Worm (Caenorhabditis elegans) whole organism, L1 larva: ENCODE results near the gene C35D10.8.
A peak's percentile ranks its signal among the peaks of the same experiment; 100 is the strongest.

ENCODE experiments used
- C34B4.2 ChIP-seq: sonication (generic microtip); optimal IDR thresholded peaks from 2 replicates; lab custom pipeline; 2017; ENCODE audit warnings: mild to moderate bottlenecking, missing genetic modification characterization, missing compliant biosample characterization
- F16B12.6 ChIP-seq: fragments of 150-350 bp; optimal IDR thresholded peaks from 2 replicates; lab custom pipeline; 2014; ENCODE audit warnings: missing biosample characterization, missing genetic modification characterization
- alr-1 ChIP-seq: fragments of 200-800 bp; sonication (Bioruptor generic); optimal IDR thresholded peaks from 2 replicates; lab custom pipeline; 2018; ENCODE audit warnings: borderline replicate concordance, mild to moderate bottlenecking, missing genetic modification characterization, missing compliant biosample characterization
- aly-2 ChIP-seq: fragments of 150-350 bp; optimal IDR thresholded peaks from 2 replicates; lab custom pipeline; 2014; ENCODE audit warnings: missing biosample characterization, missing genetic modification characterization
- ama-1 ChIP-seq: fragments of 150-350 bp; optimal IDR thresholded peaks from 2 replicates; lab custom pipeline; 2014
- ceh-63 ChIP-seq: fragments of 200-800 bp; sonication (Bioruptor generic); optimal IDR thresholded peaks from 2 replicates; lab custom pipeline; 2018; ENCODE audit warnings: mild to moderate bottlenecking, missing genetic modification characterization, missing compliant biosample characterization
- ceh-8 ChIP-seq: fragments of 200-800 bp; sonication (Bioruptor generic); optimal IDR thresholded peaks from 2 replicates; lab custom pipeline; 2018; ENCODE audit warnings: mild to moderate bottlenecking, missing genetic modification characterization, moderate library complexity, missing compliant biosample characterization
- ceh-82 ChIP-seq, 3 experiments: fragments of 150-350 bp in 1 of 3; sonication (generic microtip) in 2 of 3; optimal IDR thresholded peaks; 2 replicates each; lab custom pipeline; 2014 to 2017; ENCODE audit warnings: missing biosample characterization in 3 of 3, missing genetic modification characterization in 3 of 3
- ceh-88 ChIP-seq: fragments of 200-800 bp; sonication (Bioruptor generic); IDR thresholded peaks from 2 replicates; pipeline ENCODE4 v1.3.6; 2022; ENCODE audit warnings: missing genetic modification characterization, missing compliant biosample characterization
- ceh-90 ChIP-seq: sonication (generic microtip); optimal IDR thresholded peaks from 2 replicates; lab custom pipeline; 2016; ENCODE audit warnings: missing genetic modification characterization, missing compliant biosample characterization
- ces-1 ChIP-seq: fragments of 150-350 bp; optimal IDR thresholded peaks from 2 replicates; lab custom pipeline; 2014; ENCODE audit warnings: missing biosample characterization, missing genetic modification reagents, missing genetic modification characterization
- efl-3 ChIP-seq: fragments of 200-800 bp; sonication (Bioruptor generic); optimal IDR thresholded peaks from 2 replicates; lab custom pipeline; 2018; ENCODE audit warnings: mild to moderate bottlenecking, missing genetic modification characterization, missing compliant biosample characterization
- egl-13 ChIP-seq: sonication (generic microtip); optimal IDR thresholded peaks from 2 replicates; lab custom pipeline; 2016; ENCODE audit warnings: missing genotype, missing genetic modification reagents, missing genetic modification characterization, missing compliant biosample characterization
- elt-3 ChIP-seq, 6 experiments: fragments of 150-350 bp in 1 of 6; sonication (generic microtip); optimal IDR thresholded peaks; 2 replicates each; lab custom pipeline; 2017 to 2018; ENCODE audit warnings: missing biosample characterization in 6 of 6, missing genetic modification characterization in 6 of 6, inconsistent platforms in 1 of 6
- ets-5 ChIP-seq: fragments of 200-800 bp; sonication (Bioruptor generic); IDR thresholded peaks from 2 replicates; pipeline ENCODE4 v1.3.6; 2022; ENCODE audit warnings: missing genetic modification characterization, missing compliant biosample characterization
- fkh-10 ChIP-seq: sonication (generic microtip); optimal IDR thresholded peaks from 2 replicates; lab custom pipeline; 2017; ENCODE audit warnings: missing biosample characterization, missing genetic modification reagents, missing genetic modification characterization
- fos-1 ChIP-seq: fragments of 150-350 bp; optimal IDR thresholded peaks from 2 replicates; lab custom pipeline; 2014; ENCODE audit warnings: missing biosample characterization, missing genetic modification characterization
- grh-1 ChIP-seq: fragments of 200-800 bp; sonication (Bioruptor generic); IDR thresholded peaks from 2 replicates; pipeline ENCODE4 v1.3.6; 2022; ENCODE audit warnings: missing genetic modification reagents, missing genetic modification characterization, missing compliant biosample characterization
- hlh-17 ChIP-seq: fragments of 200-800 bp; sonication (Bioruptor generic); optimal IDR thresholded peaks from 2 replicates; lab custom pipeline; 2018; ENCODE audit warnings: missing genetic modification characterization, mild to moderate bottlenecking, missing compliant biosample characterization, moderate library complexity, borderline replicate concordance
- hlh-4 ChIP-seq: sonication (generic microtip); optimal IDR thresholded peaks from 2 replicates; lab custom pipeline; 2016; ENCODE audit warnings: mild to moderate bottlenecking, missing genetic modification characterization, missing compliant biosample characterization
- hpl-2 ChIP-seq: fragments of 150-350 bp; optimal IDR thresholded peaks from 2 replicates; lab custom pipeline; 2014; ENCODE audit warnings: missing biosample characterization, missing genetic modification reagents, missing genetic modification characterization
- isw-1 ChIP-seq: fragments of 200-800 bp; sonication (Bioruptor generic); IDR thresholded peaks from 2 replicates; pipeline ENCODE4 v1.3.6; 2022; ENCODE audit warnings: missing genetic modification characterization, missing compliant biosample characterization
- lin-15B ChIP-seq: fragments of 150-350 bp; sonication (generic microtip); optimal IDR thresholded peaks from 3 replicates; lab custom pipeline; 2014; ENCODE audit warnings: missing biosample characterization, missing genetic modification characterization
- lin-35 ChIP-seq, 2 experiments: fragments of 150-350 bp; optimal IDR thresholded peaks; 2 replicates each; lab custom pipeline; 2014; ENCODE audit warnings: missing biosample characterization in 2 of 2, missing genetic modification characterization in 2 of 2, missing genetic modification reagents in 2 of 2
- lir-3 ChIP-seq: sonication (generic microtip); optimal IDR thresholded peaks from 2 replicates; lab custom pipeline; 2016; ENCODE audit warnings: mild to moderate bottlenecking, missing genetic modification characterization, moderate library complexity, missing compliant biosample characterization; ENCODE audit not compliant: poor library complexity
- lsy-2 ChIP-seq, 2 experiments: fragments of 150-350 bp; optimal IDR thresholded peaks; 2 replicates each; lab custom pipeline; 2014; ENCODE audit warnings: missing biosample characterization in 2 of 2, missing genetic modification characterization in 2 of 2
- mef-2 ChIP-seq: fragments of 150-350 bp; optimal IDR thresholded peaks from 2 replicates; lab custom pipeline; 2014; ENCODE audit warnings: missing biosample characterization, missing genetic modification characterization
- mep-1 ChIP-seq: fragments of 150-350 bp; optimal IDR thresholded peaks from 2 replicates; lab custom pipeline; 2014; ENCODE audit warnings: missing biosample characterization, missing genetic modification characterization
- nhr-11 ChIP-seq: fragments of 150-350 bp; optimal IDR thresholded peaks from 2 replicates; lab custom pipeline; 2014; ENCODE audit warnings: missing biosample characterization, missing genetic modification characterization
- nhr-12 ChIP-seq: sonication (generic microtip); optimal IDR thresholded peaks from 2 replicates; lab custom pipeline; 2017; ENCODE audit warnings: missing biosample characterization, missing genetic modification characterization
- nhr-237 ChIP-seq: fragments of 150-350 bp; optimal IDR thresholded peaks from 2 replicates; lab custom pipeline; 2014; ENCODE audit warnings: missing biosample characterization, missing genetic modification characterization
- nhr-28 ChIP-seq: fragments of 150-350 bp; optimal IDR thresholded peaks from 2 replicates; lab custom pipeline; 2014; ENCODE audit warnings: missing biosample characterization, missing genetic modification characterization
- nhr-47 ChIP-seq: sonication (generic microtip); optimal IDR thresholded peaks from 2 replicates; lab custom pipeline; 2016; ENCODE audit warnings: mild to moderate bottlenecking, missing genetic modification characterization, moderate library complexity, missing compliant biosample characterization
- nhr-71 ChIP-seq: sonication (generic microtip); optimal IDR thresholded peaks from 2 replicates; lab custom pipeline; 2016; ENCODE audit warnings: mild to moderate bottlenecking, missing genetic modification characterization, moderate library complexity, missing compliant biosample characterization
- nhr-76 ChIP-seq: sonication (generic microtip); optimal IDR thresholded peaks from 2 replicates; lab custom pipeline; 2017; ENCODE audit warnings: missing biosample characterization, missing genetic modification characterization
- nhr-77 ChIP-seq: fragments of 150-350 bp; optimal IDR thresholded peaks from 2 replicates; lab custom pipeline; 2014; ENCODE audit warnings: missing biosample characterization, missing genetic modification characterization
- nhr-85 ChIP-seq: sonication (generic microtip); peaks from one replicate; lab custom pipeline; 2016; ENCODE audit warnings: missing genetic modification characterization, inconsistent platforms, missing compliant biosample characterization
- nhr-90 ChIP-seq: sonication (generic microtip); optimal IDR thresholded peaks from 2 replicates; lab custom pipeline; 2016; ENCODE audit warnings: mild to moderate bottlenecking, missing genetic modification characterization, missing compliant biosample characterization; ENCODE audit not compliant: poor library complexity
- pag-3 ChIP-seq: sonication (generic microtip); optimal IDR thresholded peaks from 2 replicates; lab custom pipeline; 2017; ENCODE audit warnings: missing genetic modification characterization, mild to moderate bottlenecking, missing compliant biosample characterization, antibody characterized with exemption, borderline replicate concordance; ENCODE audit not compliant: insufficient read depth
- pax-3 ChIP-seq: fragments of 200-800 bp; sonication (Bioruptor generic); optimal IDR thresholded peaks from 2 replicates; lab custom pipeline; 2018; ENCODE audit warnings: mild to moderate bottlenecking, missing genetic modification characterization, moderate library complexity, missing compliant biosample characterization
- snpc-4 ChIP-seq: fragments of 150-350 bp; optimal IDR thresholded peaks from 2 replicates; lab custom pipeline; 2014; ENCODE audit warnings: missing biosample characterization, missing genetic modification characterization
- snu-23 ChIP-seq: sonication (generic microtip); optimal IDR thresholded peaks from 2 replicates; lab custom pipeline; 2016; ENCODE audit warnings: missing genetic modification characterization, missing compliant biosample characterization
- sptf-1 ChIP-seq: fragments of 150-350 bp; optimal IDR thresholded peaks from 2 replicates; lab custom pipeline; 2014; ENCODE audit warnings: missing biosample characterization, missing genetic modification characterization
- sup-37 ChIP-seq: fragments of 200-800 bp; sonication (Bioruptor generic); optimal IDR thresholded peaks from 2 replicates; lab custom pipeline; 2018; ENCODE audit warnings: mild to moderate bottlenecking, missing genetic modification characterization, missing compliant biosample characterization
- swsn-7 ChIP-seq: sonication (generic microtip); optimal IDR thresholded peaks from 2 replicates; lab custom pipeline; 2016; ENCODE audit warnings: missing genetic modification characterization, missing compliant biosample characterization
- tbx-2 ChIP-seq: sonication (generic microtip); optimal IDR thresholded peaks from 2 replicates; lab custom pipeline; 2016; ENCODE audit warnings: missing genetic modification characterization, missing compliant biosample characterization
- unc-130 ChIP-seq: fragments of 150-350 bp; optimal IDR thresholded peaks from 2 replicates; lab custom pipeline; 2017; ENCODE audit warnings: missing biosample characterization, missing genetic modification characterization, inconsistent platforms
- unc-30 ChIP-seq: sonication (generic microtip); optimal IDR thresholded peaks from 2 replicates; lab custom pipeline; 2017; ENCODE audit warnings: missing biosample characterization, missing genetic modification characterization
- unc-86 ChIP-seq: sonication (generic microtip); optimal IDR thresholded peaks from 2 replicates; lab custom pipeline; 2016; ENCODE audit warnings: missing genetic modification characterization, missing compliant biosample characterization
- unc-98 ChIP-seq: fragments of 200-800 bp; sonication (Bioruptor generic); IDR thresholded peaks from 2 replicates; pipeline ENCODE4 v1.3.6; 2022; ENCODE audit warnings: missing genetic modification characterization, missing compliant biosample characterization
- vab-15 ChIP-seq: sonication (generic microtip); optimal IDR thresholded peaks from 2 replicates; lab custom pipeline; 2017; ENCODE audit warnings: missing genotype, mild to moderate bottlenecking, missing genetic modification characterization, missing compliant biosample characterization
- xbp-1 ChIP-seq: sonication (generic microtip); optimal IDR thresholded peaks from 2 replicates; lab custom pipeline; 2016; ENCODE audit warnings: missing genetic modification characterization, missing compliant biosample characterization
- ztf-11 ChIP-seq, 2 experiments: sonication (generic microtip); optimal IDR thresholded peaks; 2 replicates each; lab custom pipeline; 2016 to 2017; ENCODE audit warnings: missing genetic modification characterization in 2 of 2, missing biosample characterization in 1 of 2, missing compliant biosample characterization in 1 of 2

C35D10.8 gene

DNA sequence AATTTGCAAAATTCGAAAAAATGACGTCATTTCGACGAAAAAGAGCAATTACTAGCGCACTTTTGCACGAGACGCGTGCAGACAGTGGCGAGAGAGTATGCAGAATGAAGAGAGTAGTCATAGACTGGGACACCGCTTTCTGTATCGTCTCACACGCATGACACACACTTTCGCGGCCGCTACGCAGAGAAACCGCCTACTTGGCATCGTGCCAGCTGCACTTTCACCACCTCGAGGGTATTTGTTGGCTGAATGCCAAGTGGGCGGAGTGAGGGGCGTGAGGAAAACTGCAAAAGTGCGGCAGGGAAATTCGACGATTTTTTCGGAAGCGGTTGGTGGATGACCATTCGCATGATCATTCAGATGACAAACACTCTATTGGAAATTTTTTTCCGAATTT lies 44.7 kb downstream of the C35D10.8 start (continued):
- peak; percentile 95 for TF ChIP-seq efl-3
- TF ChIP-seq sptf-1 (tag; lab: Kevin White, UChicago): no peak
- peak; percentile 69 for TF ChIP-seq ces-1 (GFP tag; lab: Kevin White, UChicago)
- peak; percentile 94 for TF ChIP-seq lin-15B (tag; lab: Kevin White, UChicago)
- TF ChIP-seq nhr-90 (tag; lab: Kevin White, UChicago): peak; percentile 99
- peak; percentile 97 for TF ChIP-seq lsy-2 (tag; optimal IDR thresholded peaks at IDR 0.05; lab: Kevin White, UChicago)
- TF ChIP-seq isw-1 (GFP tag; lab: Robert Waterston, UW): peak; percentile 98
- TF ChIP-seq snu-23 (GFP tag; lab: Kevin White, UChicago): peak; percentile 100
- TF ChIP-seq lin-35 (GFP tag; optimal IDR thresholded peaks at IDR 0.05; lab: Kevin White, UChicago): peak; percentile 94 to 95
- peak; percentile 80 for TF ChIP-seq unc-98
- TF ChIP-seq F16B12.6 (tag; lab: Kevin White, UChicago): peak; percentile 68
- TF ChIP-seq ama-1 (lab: Kevin White, UChicago): no peak
- TF ChIP-seq unc-130 (tag; lab: Kevin White, UChicago): peak; percentile 97
- TF ChIP-seq pag-3 (tag; lab: Kevin White, UChicago): peak; percentile 80
- peak; percentile 98 for TF ChIP-seq vab-15 (tag; lab: Kevin White, UChicago)
- peak; percentile 92 for TF ChIP-seq ceh-63 (GFP tag; lab: Kevin White, UChicago)
- TF ChIP-seq fkh-10 (GFP tag; lab: Kevin White, UChicago): peak; percentile 99
- TF ChIP-seq swsn-7 (tag; lab: Kevin White, UChicago): peak; percentile 100
- peak; percentile 98 for TF ChIP-seq lir-3 (tag; lab: Kevin White, UChicago)
- peak; percentile 95 to 98 (median 97) for TF ChIP-seq ceh-82 (tag; optimal IDR thresholded peaks at IDR 0.05; lab: Kevin White, UChicago)
- peak; percentile 99 for TF ChIP-seq grh-1 (GFP tag; lab: Robert Waterston, UW)
- TF ChIP-seq nhr-76 (tag; lab: Kevin White, UChicago): peak; percentile 69
- no peak for TF ChIP-seq unc-30
- peak in 5 of 6 experiments; percentile 68 to 98 (median 97) for TF ChIP-seq elt-3 (tag; optimal IDR thresholded peaks at IDR 0.05; lab: Kevin White, UChicago)
- TF ChIP-seq mef-2: peak; percentile 96
- TF ChIP-seq nhr-77 (tag; lab: Kevin White, UChicago): peak; percentile 99
- TF ChIP-seq nhr-85: peak; percentile 100
- TF ChIP-seq nhr-11 (tag; lab: Kevin White, UChicago): peak; percentile 94
- peak; percentile 97 for TF ChIP-seq fos-1
- peak; percentile 100 for TF ChIP-seq nhr-71 (tag; lab: Kevin White, UChicago)
- peak; percentile 96 for TF ChIP-seq mep-1
- peak; percentile 100 for TF ChIP-seq sup-37 (GFP tag; lab: Kevin White, UChicago)
- TF ChIP-seq snpc-4 (tag; lab: Kevin White, UChicago): peak; percentile 84
- TF ChIP-seq ztf-11 (tag; optimal IDR thresholded peaks at IDR 0.05; lab: Kevin White, UChicago): peak in 1 of 2 experiments; percentile 99
- TF ChIP-seq egl-13 (tag; lab: Kevin White, UChicago): peak; percentile 100
- peak; percentile 99 for TF ChIP-seq ceh-8 (GFP tag; lab: Kevin White, UChicago)
- peak; percentile 83 for TF ChIP-seq hlh-4 (tag; lab: Kevin White, UChicago)
- peak; percentile 95 for TF ChIP-seq nhr-237 (tag; lab: Kevin White, UChicago)
- peak; percentile 99 for TF ChIP-seq xbp-1 (tag; lab: Kevin White, UChicago)
- peak; percentile 100 for TF ChIP-seq pax-3 (tag; lab: Kevin White, UChicago)
- no peak for TF ChIP-seq alr-1 (tag; lab: Kevin White, UChicago)
- peak; percentile 90 for TF ChIP-seq aly-2 (tag; lab: Kevin White, UChicago)
- peak; percentile 100 for TF ChIP-seq unc-86 (tag; lab: Kevin White, UChicago)
- TF ChIP-seq ets-5 (GFP tag; lab: Robert Waterston, UW): no peak
- peak; percentile 43 for TF ChIP-seq nhr-12
- peak; percentile 91 for TF ChIP-seq C34B4.2 (tag; lab: Kevin White, UChicago)
- TF ChIP-seq nhr-28: no peak
- TF ChIP-seq nhr-47 (tag; lab: Kevin White, UChicago): peak; percentile 100
- TF ChIP-seq ceh-88: peak; percentile 99
- TF ChIP-seq ceh-90 (tag; lab: Kevin White, UChicago): peak; percentile 73
- no peak for TF ChIP-seq hlh-17
- peak; percentile 100 for TF ChIP-seq tbx-2
- peak; percentile 95 for TF ChIP-seq hpl-2 (GFP tag; lab: Kevin White, UChicago)
